Fruit fly (Drosophila melanogaster): ENCODE measurements around the gene p38a.

dm6 chr3R:24130080-24130479 is 22.0 kb downstream of the p38a start, which contains the start of the genes GatB and Tsc1:
- TF ChIP-seq Snoo (tag; optimal IDR thresholded peaks at IDR 0.05) = no peak
- TF ChIP-seq Ets98B (GFP tag; IDR thresholded peaks at IDR 0.05) = no peak
- no peak for TF ChIP-seq CG14655 (GFP tag; optimal IDR thresholded peaks at IDR 0.05)
- no peak for TF ChIP-seq CG8301 (tag; optimal IDR thresholded peaks at IDR 0.05)
- TF ChIP-seq CG13204 (GFP tag; optimal IDR thresholded peaks at IDR 0.05) = no peak
- no peak for TF ChIP-seq Pif1B (GFP tag; optimal IDR thresholded peaks at IDR 0.05)
